Worm (Caenorhabditis elegans): ENCODE data around the gene Y47D7A.11.

Y47D7A.11 gene

DNA sequence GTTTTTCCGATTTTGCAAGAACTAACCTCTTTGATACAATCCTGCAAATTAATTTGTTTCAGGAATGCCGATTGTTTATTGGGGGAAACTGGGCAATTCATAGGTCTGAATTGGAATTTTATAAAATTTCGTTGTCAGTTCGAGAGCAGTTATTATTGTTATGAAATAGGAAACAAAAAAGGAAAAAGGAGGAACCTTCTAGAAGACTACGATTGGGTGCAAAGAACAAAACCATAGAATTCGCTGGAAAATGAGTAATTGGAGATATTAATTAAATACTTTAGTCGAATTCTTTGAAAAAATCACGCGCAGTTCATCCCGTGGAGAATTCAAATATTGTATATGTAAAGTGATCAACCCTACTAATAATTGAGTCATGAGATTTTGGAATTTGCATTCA lies 40.7 kb downstream of the Y47D7A.11 start, which contains the start of gene F13A2.9 (continued):
- TF ChIP-seq unc-62 (GFP tag; optimal IDR thresholded peaks at IDR 0.05 in 1 of 2) (no peak), unc-62 (tag; optimal IDR thresholded peaks at IDR 0.05) (no peak)

DNA sequence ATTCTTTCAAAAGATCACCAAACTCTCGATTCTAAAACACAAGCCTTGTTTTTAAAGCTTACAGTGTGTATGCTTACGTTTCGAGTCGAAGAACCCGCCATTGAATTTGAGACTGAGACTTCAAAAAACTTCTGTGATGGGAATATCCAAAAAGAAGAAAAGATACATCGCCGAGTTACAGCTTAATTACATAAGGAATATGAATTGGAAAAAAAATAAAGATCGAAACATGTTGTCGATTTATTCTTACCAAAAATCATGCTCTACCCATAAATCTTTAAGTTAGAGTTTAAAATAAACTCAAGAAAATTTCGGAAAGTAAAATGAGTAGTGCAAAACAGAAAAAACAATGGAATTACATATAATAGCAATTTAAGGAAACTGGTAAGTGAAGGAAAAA lies 41.9 kb downstream of the Y47D7A.11 start, which contains the start of gene F13A2.10:
TSS of gene F13A2.10 (minus strand) at position 101 of the 400 bp plus-strand sequence.
- TF ChIP-seq dmd-9 (GFP tag; IDR thresholded peaks at IDR 0.05) (no peak), aha-1 (tag) (peak; percentile 34)

DNA sequence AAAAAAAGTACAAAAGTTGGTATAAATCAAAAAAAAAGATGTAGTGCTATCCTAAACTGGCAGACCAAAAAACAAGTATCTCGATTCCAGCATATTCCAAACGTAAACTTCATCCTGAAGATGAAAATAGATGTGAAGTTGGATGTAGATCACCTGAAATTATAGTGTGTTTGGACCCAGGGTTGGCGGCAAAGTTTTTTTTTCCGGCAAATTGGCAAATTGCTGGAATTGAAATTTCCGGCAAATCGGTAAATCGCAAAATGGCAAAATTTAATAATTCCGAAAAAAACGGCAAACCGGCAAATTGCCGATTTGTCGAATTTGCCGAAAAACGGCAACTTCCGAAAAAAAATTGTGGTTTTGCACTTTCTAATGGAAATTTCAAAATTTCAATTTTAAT lies 43.6 kb downstream of the Y47D7A.11 start, which contains the start of gene F13A2.2:
TSS of gene F13A2.2 (minus strand) at position 101 of the 400 bp plus-strand sequence.
- TF ChIP-seq tra-1 (GFP tag; IDR thresholded peaks at IDR 0.05) = no peak
- TF ChIP-seq unc-130 (GFP tag; optimal IDR thresholded peaks at IDR 0.05) = no peak
- no peak for TF ChIP-seq nhr-111 (GFP tag; optimal IDR thresholded peaks at IDR 0.05)
- no peak for TF ChIP-seq pha-4 (GFP tag; IDR thresholded peaks at IDR 0.05)
- no peak for TF ChIP-seq pha-4 (tag; optimal IDR thresholded peaks at IDR 0.05)
- no peak for TF ChIP-seq spr-3 (GFP tag; optimal IDR thresholded peaks at IDR 0.05)
- TF ChIP-seq dmd-9 (GFP tag; IDR thresholded peaks at IDR 0.05) = no peak
- TF ChIP-seq fos-1 (tag; optimal IDR thresholded peaks at IDR 0.05) = no peak
- no peak for TF ChIP-seq daf-16 (GFP tag; optimal IDR thresholded peaks at IDR 0.05)
- TF ChIP-seq daf-16 (tag; optimal IDR thresholded peaks at IDR 0.05) = no peak
- no peak for TF ChIP-seq nhr-28 (tag; optimal IDR thresholded peaks at IDR 0.05)
- no peak for TF ChIP-seq lin-15B (tag; optimal IDR thresholded peaks at IDR 0.05)

DNA sequence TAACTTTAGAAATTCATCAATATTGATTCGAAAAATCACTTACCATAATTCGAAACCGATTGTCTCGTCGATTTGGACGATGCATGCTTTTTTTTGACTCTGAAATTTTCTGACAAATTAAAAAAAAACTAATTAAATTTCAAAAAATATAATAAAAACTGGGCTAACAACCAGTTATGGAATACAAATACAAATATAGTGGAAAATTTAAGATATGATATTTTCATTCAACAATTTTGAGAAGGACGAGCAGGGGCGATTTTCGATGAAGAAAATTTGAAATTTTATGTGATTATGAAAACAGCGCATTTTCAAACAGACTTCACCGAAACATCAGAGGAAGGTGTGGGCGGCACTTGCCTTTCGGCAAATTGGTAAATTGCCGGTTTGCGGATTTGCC lies 45.8 kb downstream of the Y47D7A.11 start, which contains the start of gene F13A2.1:
TSS of gene F13A2.1 (minus strand) at position 101 of the 400 bp plus-strand sequence.
- no peak for TF ChIP-seq T20F7.1 (GFP tag; optimal IDR thresholded peaks at IDR 0.05)
- no peak for TF ChIP-seq dpl-1 (GFP tag; optimal IDR thresholded peaks at IDR 0.05)
- TF ChIP-seq mdt-29 (GFP tag; IDR thresholded peaks at IDR 0.05) = no peak
- no peak for TF ChIP-seq daf-16 (GFP tag; optimal IDR thresholded peaks at IDR 0.05)
- TF ChIP-seq daf-16 (tag; optimal IDR thresholded peaks at IDR 0.05) = no peak
- no peak for TF ChIP-seq lin-38 (GFP tag; IDR thresholded peaks at IDR 0.05)
- no peak for TF ChIP-seq lin-13 (GFP tag; optimal IDR thresholded peaks at IDR 0.05)
- no peak for TF ChIP-seq cey-2 (tag; optimal IDR thresholded peaks at IDR 0.05; ENCODE audit: borderline replicate concordance, insufficient read depth)
- no peak for TF ChIP-seq hif-1 (tag; optimal IDR thresholded peaks at IDR 0.05)
- TF ChIP-seq nhr-77 (tag; optimal IDR thresholded peaks at IDR 0.05) = no peak
- TF ChIP-seq T26A8.4 (GFP tag; IDR thresholded peaks at IDR 0.05) = no peak
- no peak for TF ChIP-seq tra-1 (GFP tag; IDR thresholded peaks at IDR 0.05)
- no peak for TF ChIP-seq dmd-8 (GFP tag; IDR thresholded peaks at IDR 0.05)
- TF ChIP-seq mep-1 (tag; optimal IDR thresholded peaks at IDR 0.05) = no peak
- TF ChIP-seq pqm-1 (tag; optimal IDR thresholded peaks at IDR 0.05) = no peak
- TF ChIP-seq aly-2 (tag; optimal IDR thresholded peaks at IDR 0.05) = no peak
- no peak for TF ChIP-seq mxl-3 (GFP tag; optimal IDR thresholded peaks at IDR 0.05)

Measured in whole organism, L4 larva.